Worm (Caenorhabditis elegans) whole organism, L3 larva: ENCODE data around the gene Y48A6B.14.

Experiments used
- aly-2 ChIP-seq: fragments of 150-350 bp; optimal IDR thresholded peaks from 2 replicates; lab custom pipeline; 2014; ENCODE audit warnings: missing biosample characterization, missing genetic modification characterization
- ama-1 ChIP-seq: fragments of 150-350 bp; optimal IDR thresholded peaks from 2 replicates; lab custom pipeline; 2018
- ceh-16 ChIP-seq: sonication (generic microtip); optimal IDR thresholded peaks from 2 replicates; lab custom pipeline; 2017; ENCODE audit warnings: missing biosample characterization, missing genetic modification characterization
- ceh-82 ChIP-seq: fragments of 150-350 bp; optimal IDR thresholded peaks from 2 replicates; lab custom pipeline; 2014; ENCODE audit warnings: missing biosample characterization, missing genetic modification characterization
- egl-27 ChIP-seq: sonication (generic microtip); optimal IDR thresholded peaks from 4 replicates; lab custom pipeline; 2017; ENCODE audit warnings: missing biosample characterization, missing genetic modification reagents, missing genetic modification characterization
- fkh-10 ChIP-seq: sonication (generic microtip); optimal IDR thresholded peaks from 2 replicates; lab custom pipeline; 2017; ENCODE audit warnings: missing biosample characterization, missing genetic modification reagents, missing genetic modification characterization
- lin-39 ChIP-seq: fragments of 150-350 bp; optimal IDR thresholded peaks from 2 replicates; lab custom pipeline; 2018; ENCODE audit warnings: missing biosample characterization, missing genetic modification reagents, missing genetic modification characterization
- mdl-1 ChIP-seq: fragments of 150-350 bp; optimal IDR thresholded peaks from 2 replicates; lab custom pipeline; 2014; ENCODE audit warnings: missing biosample characterization, missing genetic modification characterization
- nhr-12 ChIP-seq: fragments of 150-350 bp; optimal IDR thresholded peaks from 2 replicates; lab custom pipeline; 2014; ENCODE audit warnings: missing biosample characterization, missing genetic modification characterization
- nhr-43 ChIP-seq: sonication (generic microtip); optimal IDR thresholded peaks from 2 replicates; lab custom pipeline; 2016; ENCODE audit warnings: mild to moderate bottlenecking, missing genetic modification characterization, missing compliant biosample characterization; ENCODE audit not compliant: poor library complexity, severe bottlenecking
- nhr-77 ChIP-seq: fragments of 150-350 bp; optimal IDR thresholded peaks from 2 replicates; lab custom pipeline; 2014; ENCODE audit warnings: missing biosample characterization, missing genetic modification characterization
- pha-4 ChIP-seq: fragments of 150-350 bp; optimal IDR thresholded peaks from 2 replicates; lab custom pipeline; 2014; ENCODE audit warnings: missing biosample characterization, missing genetic modification reagents, missing genetic modification characterization
- ztf-11 ChIP-seq: fragments of 150-350 bp; optimal IDR thresholded peaks from 2 replicates; lab custom pipeline; 2014; ENCODE audit warnings: missing biosample characterization, missing genetic modification characterization

- no peak for TF ChIP-seq ceh-82
- no peak for TF ChIP-seq pha-4
- TF ChIP-seq nhr-77 (tag; lab: Kevin White, UChicago) = no peak
- no peak for TF ChIP-seq nhr-12
- no peak for TF ChIP-seq ama-1
- TF ChIP-seq ztf-11 = no peak
- TF ChIP-seq ceh-16 (tag; lab: Kevin White, UChicago) = no peak
- TF ChIP-seq aly-2 (tag; lab: Kevin White, UChicago) = no peak
- TF ChIP-seq egl-27 (tag; lab: Kevin White, UChicago) = no peak
- no peak for TF ChIP-seq nhr-43 (tag; lab: Kevin White, UChicago)
- no peak for TF ChIP-seq fkh-10
- no peak for TF ChIP-seq mdl-1
- no peak for TF ChIP-seq lin-39 (tag; lab: Kevin White, UChicago)
Observed at ce11 chrIII:10985559-10986036, 45.8 kb upstream of the Y48A6B.14 start, which contains the start of gene col-93.
